Fruit fly (Drosophila melanogaster): Measurements from ENCODE around the gene olf413.

The olf413 gene

dm6 chr3L:22262797-22263423 lies 127.0 kb downstream of the olf413 start, which contains the start of the genes Rich and Ddx1 (continued):
- TF ChIP-seq sna (GFP tag; IDR thresholded peaks at IDR 0.05; ENCODE audit: partially characterized antibody) (no peak), CG32532 (GFP tag; IDR thresholded peaks at IDR 0.05) (no peak; the same call in 1 of the 2 replicates), CG2202 (tag; optimal IDR thresholded peaks at IDR 0.05) (no peak), CG14710 (tag; optimal IDR thresholded peaks at IDR 0.05) (peak; percentile 70), CG14014 (GFP tag; IDR thresholded peaks at IDR 0.05) (0 out of 2 replicates have a peak, but pooled peaks have one; percentile 6), CG11696 (GFP tag; IDR thresholded peaks at IDR 0.05) (no peak), sug (tag; optimal IDR thresholded peaks at IDR 0.05) (no peak), sd (tag; optimal IDR thresholded peaks at IDR 0.05) (peak; percentile 97), sob (GFP tag; IDR thresholded peaks at IDR 0.05) (peak; percentile 78), CG2129 (GFP tag; IDR thresholded peaks at IDR 0.05; ENCODE audit: partially characterized antibody) (no peak), Deaf1 (tag; optimal IDR thresholded peaks at IDR 0.05) (no peak), lov (optimal IDR thresholded peaks at IDR 0.05) (no peak), lov (GFP tag; IDR thresholded peaks at IDR 0.05) (no peak), Dek (tag; optimal IDR thresholded peaks at IDR 0.05) (peak; percentile 34), CG8089 (GFP tag; optimal IDR thresholded peaks at IDR 0.05) (no peak), Myb (GFP tag; optimal IDR thresholded peaks at IDR 0.05) (peak; percentile 20), CG15269 (tag; optimal IDR thresholded peaks at IDR 0.05) (peak; percentile 18), tio (GFP tag; optimal IDR thresholded peaks at IDR 0.05) (no peak), sisA (GFP tag; IDR thresholded peaks at IDR 0.05) (no peak), CG10366 (GFP tag; IDR thresholded peaks at IDR 0.05) (peak; percentile 15; the same call in 1 of the 2 replicates), CG17328 (GFP tag; IDR thresholded peaks at IDR 0.05) (no peak), hth (optimal IDR thresholded peaks at IDR 0.05) (no peak), CG11456 (GFP tag; IDR thresholded peaks at IDR 0.05) (peak; percentile 6; the same call in 1 of the 3 replicates), dmrt99B (tag; optimal IDR thresholded peaks at IDR 0.05) (no peak), GATAe (GFP tag; conservative IDR thresholded peaks at IDR 0.05) (no peak), CG30403 (GFP tag; optimal IDR thresholded peaks at IDR 0.05) (peak; percentile 76), ATbp (GFP tag; optimal IDR thresholded peaks at IDR 0.05) (no peak), h (optimal IDR thresholded peaks at IDR 0.05) (no peak), eve (GFP tag; optimal IDR thresholded peaks at IDR 0.05) (no peak), Kr (GFP tag; optimal IDR thresholded peaks at IDR 0.05) (no peak), tgo (GFP tag; IDR thresholded peaks at IDR 0.05) (no peak), gfzf (GFP tag; optimal IDR thresholded peaks at IDR 0.05) (no peak), Bgb (GFP tag; IDR thresholded peaks at IDR 0.05; ENCODE audit: partially characterized antibody) (no peak), vfl (GFP tag; optimal IDR thresholded peaks at IDR 0.05) (peak; percentile 61), CG1832 (GFP tag; optimal IDR thresholded peaks at IDR 0.05) (no peak), bbx (GFP tag; IDR thresholded peaks at IDR 0.05; ENCODE audit: partially characterized antibody) (no peak), fd102C (GFP tag; optimal IDR thresholded peaks at IDR 0.05) (no peak), YL-1 (GFP tag; optimal IDR thresholded peaks at IDR 0.05) (peak; percentile 65), E2f1 (GFP tag; IDR thresholded peaks at IDR 0.05) (no peak), z (GFP tag; IDR thresholded peaks at IDR 0.05) (no peak), Dad (GFP tag; optimal IDR thresholded peaks at IDR 0.05) (peak; percentile 41), H2.0 (GFP tag; IDR thresholded peaks at IDR 0.05) (no peak), CG30020 (tag; optimal IDR thresholded peaks at IDR 0.05) (peak; percentile 43), CG4424 (GFP tag; optimal IDR thresholded peaks at IDR 0.05) (peak; percentile 67), Med (GFP tag) (peak; percentile 88), Nf-YA (GFP tag; IDR thresholded peaks at IDR 0.05) (no peak), CG16779 (GFP tag; IDR thresholded peaks at IDR 0.05) (no peak), Abd-B (GFP tag; optimal IDR thresholded peaks at IDR 0.05) (peak; percentile 64), hb (GFP tag; IDR thresholded peaks at IDR 0.05; ENCODE audit: partially characterized antibody) (no peak), br (optimal IDR thresholded peaks at IDR 0.05) (no peak), lilli (GFP tag; optimal IDR thresholded peaks at IDR 0.05) (peak; percentile 54), CG9437 (GFP tag; optimal IDR thresholded peaks at IDR 0.05) (peak; percentile 64)
